Fruit fly (Drosophila melanogaster) whole organism, prepupa: ENCODE data around the gene CG10338.

Experiments used
- Blimp-1 ChIP-seq: fragments of 200-800 bp; sonication (Bioruptor generic); optimal IDR thresholded peaks from 3 replicates; lab custom pipeline; 2017; ENCODE audit warnings: missing biosample characterization, missing genetic modification characterization, mild to moderate bottlenecking, moderate library complexity, missing genetic modification reagents
- CG10631 ChIP-seq: fragments of 200-800 bp; sonication (Bioruptor generic); optimal IDR thresholded peaks from 2 replicates; lab custom pipeline; 2016; ENCODE audit warnings: missing biosample characterization, missing genetic modification characterization
- CG10669 ChIP-seq: fragments of 200-800 bp; sonication (Bioruptor generic); optimal IDR thresholded peaks from 3 replicates; lab custom pipeline; 2018; ENCODE audit warnings: missing biosample characterization, mild to moderate bottlenecking, missing genetic modification characterization, moderate library complexity
- CG11294 ChIP-seq: fragments of 200-800 bp; sonication (Bioruptor generic); IDR thresholded peaks from 2 replicates; pipeline ENCODE4 v1.3.6; 2022; ENCODE audit warnings: missing biosample characterization, missing genetic modification characterization
- CG11762 ChIP-seq: fragments of 200-800 bp; sonication (Bioruptor generic); optimal IDR thresholded peaks from 3 replicates; lab custom pipeline; 2016; ENCODE audit warnings: missing biosample characterization, missing genetic modification characterization; ENCODE audit not compliant: insufficient read depth
- CG11902 ChIP-seq: fragments of 200-800 bp; sonication (Bioruptor generic); optimal IDR thresholded peaks from 3 replicates; lab custom pipeline; 2016; ENCODE audit warnings: missing biosample characterization, missing genetic modification characterization
- CG15336 ChIP-seq: fragments of 200-800 bp; sonication (Bioruptor generic); IDR thresholded peaks from 2 replicates; pipeline ENCODE4 v1.3.6; 2022; ENCODE audit warnings: missing biosample characterization, missing genetic modification characterization
- CG16779 ChIP-seq: fragments of 200-800 bp; sonication (Bioruptor generic); optimal IDR thresholded peaks from 3 replicates; lab custom pipeline; 2017; ENCODE audit warnings: missing biosample characterization, mild to moderate bottlenecking, missing genetic modification characterization
- CG31627 ChIP-seq: fragments of 200-800 bp; sonication (Bioruptor generic); optimal IDR thresholded peaks from 3 replicates; lab custom pipeline; 2016; ENCODE audit warnings: missing biosample characterization, missing genetic modification characterization
- CG34406 ChIP-seq: fragments of 200-800 bp; sonication (Bioruptor generic); optimal IDR thresholded peaks from 3 replicates; lab custom pipeline; 2016; ENCODE audit warnings: missing biosample characterization, missing genetic modification characterization
- CG3919 ChIP-seq: fragments of 200-800 bp; sonication (Bioruptor generic); optimal IDR thresholded peaks from 3 replicates; lab custom pipeline; 2016; ENCODE audit warnings: missing biosample characterization, missing genetic modification characterization
- CG6792 ChIP-seq: fragments of 200-800 bp; sonication (Bioruptor generic); optimal IDR thresholded peaks from 3 replicates; lab custom pipeline; 2016; ENCODE audit warnings: missing biosample characterization, missing genetic modification characterization
- CG6808 ChIP-seq: fragments of 200-800 bp; sonication (Bioruptor generic); optimal IDR thresholded peaks from 3 replicates; lab custom pipeline; 2017; ENCODE audit warnings: missing biosample characterization, missing genetic modification characterization, mild to moderate bottlenecking, moderate library complexity, missing genetic modification reagents
- CG6854 ChIP-seq: fragments of 200-800 bp; sonication (Bioruptor generic); optimal IDR thresholded peaks from 2 replicates; lab custom pipeline; 2017; ENCODE audit warnings: missing biosample characterization, mild to moderate bottlenecking, missing genetic modification characterization
- CG7368 ChIP-seq: fragments of 200-800 bp; sonication (Bioruptor generic); optimal IDR thresholded peaks from 3 replicates; lab custom pipeline; 2016; ENCODE audit warnings: missing biosample characterization, missing genetic modification characterization
- CG8119 ChIP-seq: fragments of 200-800 bp; sonication (Bioruptor generic); IDR thresholded peaks from 3 replicates; pipeline ENCODE4 v1.3.6; 2022; ENCODE audit warnings: missing biosample characterization, missing genetic modification characterization
- CG8319 ChIP-seq: fragments of 200-800 bp; sonication (Bioruptor generic); optimal IDR thresholded peaks from 3 replicates; lab custom pipeline; 2016; ENCODE audit warnings: missing biosample characterization, missing genetic modification characterization
- CG8632 ChIP-seq: fragments of 200-800 bp; sonication (Bioruptor generic); optimal IDR thresholded peaks from 3 replicates; lab custom pipeline; 2016; ENCODE audit warnings: missing biosample characterization, missing genetic modification characterization
- Eip75B ChIP-seq: fragments of 200-800 bp; sonication (Bioruptor generic); optimal IDR thresholded peaks from 3 replicates; lab custom pipeline; 2016; ENCODE audit warnings: missing biosample characterization, missing genetic modification characterization
- Eip78C ChIP-seq: fragments of 200-800 bp; sonication (Bioruptor generic); peaks from one replicate; lab custom pipeline; 2016; ENCODE audit warnings: missing biosample characterization, missing genetic modification characterization
- Eip93F ChIP-seq: fragments of 200-800 bp; sonication (Bioruptor generic); optimal IDR thresholded peaks from 2 replicates; lab custom pipeline; 2016; ENCODE audit warnings: missing biosample characterization, mild to moderate bottlenecking, missing genetic modification characterization
- Ets21C ChIP-seq: fragments of 200-800 bp; sonication (Bioruptor generic); optimal IDR thresholded peaks from 3 replicates; lab custom pipeline; 2016; ENCODE audit warnings: missing biosample characterization, missing genetic modification characterization
- Ets96B ChIP-seq: fragments of 200-800 bp; optimal IDR thresholded peaks from 2 replicates; lab custom pipeline; 2019; ENCODE audit warnings: missing biosample characterization, mild to moderate bottlenecking, missing genetic modification characterization, moderate library complexity
- Gug ChIP-seq: fragments of 200-800 bp; sonication (Bioruptor generic); IDR thresholded peaks from 2 replicates; pipeline ENCODE4 v1.3.6; 2022; ENCODE audit warnings: missing biosample characterization, missing genetic modification characterization
- Hr38 ChIP-seq: sonication (Bioruptor generic); optimal IDR thresholded peaks from 2 replicates; lab custom pipeline; 2016; ENCODE audit warnings: missing biosample characterization, missing genetic modification characterization
- Hr39 ChIP-seq: fragments of 200-800 bp; sonication (Bioruptor generic); optimal IDR thresholded peaks from 2 replicates; lab custom pipeline; 2016; ENCODE audit warnings: missing biosample characterization, missing genetic modification characterization
- Lpt ChIP-seq: fragments of 200-800 bp; sonication (Bioruptor generic); optimal IDR thresholded peaks from 3 replicates; lab custom pipeline; 2016; ENCODE audit warnings: missing biosample characterization, missing genetic modification characterization
- Met ChIP-seq: fragments of 200-800 bp; sonication (Bioruptor generic); optimal IDR thresholded peaks from 3 replicates; lab custom pipeline; 2016; ENCODE audit warnings: missing biosample characterization, missing genetic modification characterization
- OdsH ChIP-seq: fragments of 200-800 bp; sonication (Bioruptor generic); optimal IDR thresholded peaks from 3 replicates; lab custom pipeline; 2016; ENCODE audit warnings: missing biosample characterization, missing genetic modification characterization
- Smox ChIP-seq: fragments of 200-800 bp; sonication (Bioruptor generic); optimal IDR thresholded peaks from 3 replicates; lab custom pipeline; 2016; ENCODE audit warnings: missing biosample characterization, missing genetic modification characterization
- Sox102F ChIP-seq: fragments of 200-800 bp; sonication (Bioruptor generic); optimal IDR thresholded peaks from 2 replicates; lab custom pipeline; 2016; ENCODE audit warnings: missing biosample characterization, mild to moderate bottlenecking, missing genetic modification characterization
- Sox15 ChIP-seq: fragments of 200-800 bp; sonication (Bioruptor generic); optimal IDR thresholded peaks from 3 replicates; lab custom pipeline; 2016; ENCODE audit warnings: missing biosample characterization, missing genetic modification characterization
- achi ChIP-seq: fragments of 200-800 bp; sonication (Bioruptor generic); optimal IDR thresholded peaks from 3 replicates; lab custom pipeline; 2016; ENCODE audit warnings: missing biosample characterization, missing genetic modification characterization
- acj6 ChIP-seq: fragments of 200-800 bp; sonication (Bioruptor generic); optimal IDR thresholded peaks from 3 replicates; lab custom pipeline; 2016; ENCODE audit warnings: missing biosample characterization, missing genetic modification characterization
- dac ChIP-seq: fragments of 200-800 bp; sonication (Bioruptor generic); optimal IDR thresholded peaks from 2 replicates; lab custom pipeline; 2017; ENCODE audit warnings: missing biosample characterization, mild to moderate bottlenecking, missing genetic modification characterization
- eg ChIP-seq: fragments of 200-800 bp; sonication (Bioruptor generic); IDR thresholded peaks from 3 replicates; pipeline ENCODE4 v1.3.6; 2022; ENCODE audit warnings: missing biosample characterization, missing genetic modification characterization
- fd59A ChIP-seq: fragments of 200-800 bp; sonication (Bioruptor generic); optimal IDR thresholded peaks from 2 replicates; lab custom pipeline; 2017; ENCODE audit warnings: missing biosample characterization, mild to moderate bottlenecking, missing genetic modification characterization, missing genetic modification reagents
- fkh ChIP-seq: fragments of 200-800 bp; sonication (Bioruptor generic); optimal IDR thresholded peaks from 3 replicates; lab custom pipeline; 2017; ENCODE audit warnings: missing biosample characterization, mild to moderate bottlenecking, missing genetic modification characterization, moderate library complexity
- lz ChIP-seq: fragments of 200-800 bp; sonication (Bioruptor generic); optimal IDR thresholded peaks from 3 replicates; lab custom pipeline; 2016; ENCODE audit warnings: missing biosample characterization, missing genetic modification characterization
- net ChIP-seq: fragments of 200-800 bp; sonication (Bioruptor generic); optimal IDR thresholded peaks from 3 replicates; lab custom pipeline; 2016; ENCODE audit warnings: missing biosample characterization, missing genetic modification characterization
- salr ChIP-seq, 2 experiments: fragments of 200-800 bp; sonication (Bioruptor generic); optimal IDR thresholded peaks; 3 replicates each; lab custom pipeline; 2016 to 2018; ENCODE audit warnings: missing biosample characterization in 2 of 2, missing genetic modification characterization in 2 of 2, mild to moderate bottlenecking in 1 of 2
- spab ChIP-seq: fragments of 200-800 bp; sonication (Bioruptor generic); optimal IDR thresholded peaks from 2 replicates; lab custom pipeline; 2017; ENCODE audit warnings: missing biosample characterization, mild to moderate bottlenecking, missing genetic modification characterization, missing genetic modification reagents
- ss ChIP-seq, 2 experiments: fragments of 200-800 bp; sonication (Bioruptor generic); optimal IDR thresholded peaks; 2 replicates in 1 of 2; 3 replicates in 1 of 2; lab custom pipeline; 2017 to 2018; ENCODE audit warnings: mild to moderate bottlenecking in 2 of 2, missing biosample characterization in 2 of 2, missing genetic modification characterization in 2 of 2, moderate library complexity in 1 of 2
- vri ChIP-seq: fragments of 200-800 bp; sonication (Bioruptor generic); optimal IDR thresholded peaks from 3 replicates; lab custom pipeline; 2016; ENCODE audit warnings: missing biosample characterization, mild to moderate bottlenecking, missing genetic modification characterization

CG10338 gene

dm6 chr2L:18694724-18695105, 749 bp upstream of the CG10338 start (continued):
- TF ChIP-seq CG11294 (GFP tag; lab: Robert Waterston, UW) (no peak), eg (GFP tag; lab: Robert Waterston, UW) (peak; percentile 64; the same call in 2 of the 3 replicates), Eip75B (GFP tag; lab: Kevin White, UChicago) (peak; percentile 58), Hr38 (no peak), CG6808 (GFP tag; lab: Kevin White, UChicago) (no peak), Blimp-1 (GFP tag; lab: Kevin White, UChicago) (no peak), acj6 (peak; percentile 73), Ets96B (peak; percentile 58), CG34406 (GFP tag; lab: Kevin White, UChicago) (peak; percentile 35), CG15336 (GFP tag; lab: Robert Waterston, UW) (peak; percentile 59), Met (no peak), CG7368 (GFP tag; lab: Kevin White, UChicago) (no peak), Sox102F (GFP tag; lab: Kevin White, UChicago) (peak; percentile 5), spab (GFP tag; lab: Kevin White, UChicago) (no peak), CG16779 (tag; lab: Kevin White, UChicago) (no peak), CG10669 (GFP tag; lab: Kevin White, UChicago) (peak; percentile 27)

- TF ChIP-seq spab (GFP tag; lab: Kevin White, UChicago) (no peak), Eip78C (GFP tag; lab: Kevin White, UChicago) (peak; percentile 63)
Observed at dm6 chr2L:18698559-18699130, 3.2 kb downstream of the CG10338 start, which contains the start of gene CG10341. CG10341 (plus strand) TSS chr2L:18698714.

- peak; percentile 59 for TF ChIP-seq CG8319
- TF ChIP-seq CG31627 (GFP tag; lab: Kevin White, UChicago) = peak; percentile 79
- TF ChIP-seq CG3919 (GFP tag; lab: Kevin White, UChicago) = peak; percentile 76
- TF ChIP-seq fd59A = peak; percentile 71
- no peak for TF ChIP-seq CG16779 (tag; lab: Kevin White, UChicago)
- peak; percentile 85 for TF ChIP-seq Gug
- TF ChIP-seq CG6792 (GFP tag; lab: Kevin White, UChicago) = peak; percentile 74
- TF ChIP-seq CG11902 = peak; percentile 80
- TF ChIP-seq net (GFP tag; lab: Kevin White, UChicago) = peak; percentile 60
- TF ChIP-seq ss (GFP tag; optimal IDR thresholded peaks at IDR 0.05; lab: Kevin White, UChicago) = peak in 1 of 2 experiments; percentile 83
- TF ChIP-seq CG10669 (GFP tag; lab: Kevin White, UChicago) = peak; percentile 81
- peak; percentile 77 for TF ChIP-seq CG15336 (GFP tag; lab: Robert Waterston, UW)
- TF ChIP-seq CG8119 = peak; percentile 85
- TF ChIP-seq CG10631 (GFP tag; lab: Kevin White, UChicago) = peak; percentile 93
- no peak for TF ChIP-seq Eip93F (GFP tag; lab: Kevin White, UChicago)
- peak; percentile 82 for TF ChIP-seq CG8632 (GFP tag; lab: Kevin White, UChicago)
- TF ChIP-seq CG6808 (GFP tag; lab: Kevin White, UChicago) = peak; percentile 77
- TF ChIP-seq lz (GFP tag; lab: Kevin White, UChicago) = peak; percentile 68
- TF ChIP-seq achi (GFP tag; lab: Kevin White, UChicago) = peak; percentile 82
- TF ChIP-seq CG6854 (GFP tag; lab: Kevin White, UChicago) = peak; percentile 10
- TF ChIP-seq CG7368 (GFP tag; lab: Kevin White, UChicago) = peak; percentile 55
- TF ChIP-seq CG34406 (GFP tag; lab: Kevin White, UChicago) = peak; percentile 84
- TF ChIP-seq CG11762 (GFP tag; lab: Kevin White, UChicago) = peak; percentile 40
- peak; percentile 73 for TF ChIP-seq dac (GFP tag; lab: Kevin White, UChicago)
- TF ChIP-seq salr (GFP tag; optimal IDR thresholded peaks at IDR 0.05; lab: Kevin White, UChicago) = peak; percentile 54 to 80
- TF ChIP-seq Smox = no peak
- peak; percentile 75 for TF ChIP-seq Lpt (GFP tag; lab: Kevin White, UChicago)
- TF ChIP-seq Ets21C (GFP tag; lab: Kevin White, UChicago) = peak; percentile 65
- peak; percentile 87 for TF ChIP-seq Ets96B
- TF ChIP-seq Eip78C (GFP tag; lab: Kevin White, UChicago) = peak; percentile 92
- no peak for TF ChIP-seq Hr38
- peak; percentile 75 for TF ChIP-seq Hr39 (GFP tag; lab: Kevin White, UChicago)
- TF ChIP-seq vri (GFP tag; lab: Kevin White, UChicago) = peak; percentile 11
- peak; percentile 88 for TF ChIP-seq Sox15
- peak; percentile 91 for TF ChIP-seq fkh (GFP tag; lab: Kevin White, UChicago)
- TF ChIP-seq OdsH (GFP tag; lab: Kevin White, UChicago) = peak; percentile 89
Observed at dm6 chr2L:18702721-18703488, 7.4 kb downstream of the CG10338 start, which contains the start of the genes CG10376 and CG10343. CG10376 (minus strand) TSS chr2L:18703105. CG10343 (plus strand) TSS chr2L:18703473.
